Fruit fly (Drosophila melanogaster) whole organism, embryonic: ENCODE results near the gene eya.

ENCODE experiments used
- ATbp ChIP-seq: fragments of 200-800 bp; sonication (Bioruptor generic); optimal IDR thresholded peaks from 2 replicates; lab custom pipeline; 2017; ENCODE audit warnings: missing biosample characterization, mild to moderate bottlenecking, missing genetic modification characterization, missing genetic modification reagents
- Bdp1 ChIP-seq: fragments of 200-800 bp; sonication (Bioruptor generic); optimal IDR thresholded peaks from 3 replicates; lab custom pipeline; 2016; ENCODE audit warnings: missing biosample characterization, missing genetic modification characterization
- CG10147 ChIP-seq: fragments of 200-800 bp; sonication (Bioruptor generic); optimal IDR thresholded peaks from 2 replicates; lab custom pipeline; 2019; ENCODE audit warnings: missing biosample characterization, mild to moderate bottlenecking, missing genetic modification characterization, moderate library complexity
- CG10209 ChIP-seq: fragments of 200-800 bp; sonication (Bioruptor generic); optimal IDR thresholded peaks from 3 replicates; lab custom pipeline; 2017; ENCODE audit warnings: missing biosample characterization, mild to moderate bottlenecking, missing genetic modification characterization, missing genetic modification reagents
- CG10462 ChIP-seq: fragments of 200-800 bp; sonication (Bioruptor generic); optimal IDR thresholded peaks from 2 replicates; lab custom pipeline; 2016; ENCODE audit warnings: missing biosample characterization, missing genetic modification characterization
- CG11456 ChIP-seq: fragments of 200-800 bp; sonication (Bioruptor generic); IDR thresholded peaks from 3 replicates; pipeline ENCODE4 v1.3.6; 2022; ENCODE audit warnings: missing biosample characterization, missing genetic modification characterization
- CG11695 ChIP-seq: fragments of 200-800 bp; sonication (Bioruptor generic); IDR thresholded peaks from 3 replicates; pipeline ENCODE4 v1.3.6; 2022; ENCODE audit warnings: missing biosample characterization, missing genetic modification characterization
- CG11696 ChIP-seq: fragments of 200-800 bp; sonication (Bioruptor generic); IDR thresholded peaks from 2 replicates; pipeline ENCODE4 v1.3.6; 2022; ENCODE audit warnings: missing biosample characterization, missing genetic modification characterization
- CG16813 ChIP-seq: fragments of 200-800 bp; sonication (Bioruptor generic); IDR thresholded peaks from 3 replicates; pipeline ENCODE4 v1.3.6; 2022; ENCODE audit warnings: missing biosample characterization, missing genetic modification characterization; ENCODE audit not compliant: partially characterized antibody
- CG17328 ChIP-seq: fragments of 200-800 bp; sonication (Bioruptor generic); IDR thresholded peaks from 2 replicates; pipeline ENCODE4 v1.3.6; 2022; ENCODE audit warnings: missing biosample characterization, missing genetic modification characterization
- CG17829 ChIP-seq: fragments of 200-800 bp; optimal IDR thresholded peaks from 2 replicates; lab custom pipeline; 2019; ENCODE audit warnings: missing biosample characterization, mild to moderate bottlenecking, missing genetic modification characterization, moderate library complexity
- CG2116 ChIP-seq: fragments of 200-800 bp; sonication (Bioruptor generic); optimal IDR thresholded peaks from 3 replicates; lab custom pipeline; 2018; ENCODE audit warnings: missing biosample characterization, mild to moderate bottlenecking, missing genetic modification characterization
- CG2202 ChIP-seq: fragments of 200-800 bp; sonication (Bioruptor generic); optimal IDR thresholded peaks from 2 replicates; lab custom pipeline; 2018; ENCODE audit warnings: missing biosample characterization, mild to moderate bottlenecking, missing genetic modification characterization
- CG2678 ChIP-seq: fragments of 200-800 bp; sonication (Bioruptor generic); optimal IDR thresholded peaks from 3 replicates; lab custom pipeline; 2019; ENCODE audit warnings: missing biosample characterization, mild to moderate bottlenecking, missing genetic modification characterization, moderate library complexity
- CG3726 ChIP-seq: fragments of 200-800 bp; sonication (Bioruptor generic); IDR thresholded peaks from 3 replicates; pipeline ENCODE4, ENCODE4 v1.3.6; 2022; ENCODE audit warnings: missing biosample characterization, missing genetic modification characterization
- CG3847 ChIP-seq: fragments of 200-800 bp; sonication (Bioruptor generic); IDR thresholded peaks from 2 replicates; pipeline ENCODE4 v1.3.6; 2022; ENCODE audit warnings: missing biosample characterization, missing genetic modification characterization
- CG43689 ChIP-seq: fragments of 200-800 bp; sonication (Bioruptor generic); IDR thresholded peaks from 2 replicates; pipeline ENCODE4 v1.3.6; 2022; ENCODE audit warnings: missing biosample characterization, missing genetic modification characterization
- CG6813 ChIP-seq: fragments of 200-800 bp; sonication (Bioruptor generic); optimal IDR thresholded peaks from 2 replicates; lab custom pipeline; 2017; ENCODE audit warnings: missing biosample characterization, missing genetic modification characterization, mild to moderate bottlenecking, moderate library complexity, missing genetic modification reagents
- CG7786 ChIP-seq: fragments of 200-800 bp; sonication (Bioruptor generic); optimal IDR thresholded peaks from 2 replicates; lab custom pipeline; 2016; ENCODE audit warnings: missing biosample characterization, missing genetic modification characterization
- CG9876 ChIP-seq: fragments of 200-800 bp; sonication (Bioruptor generic); optimal IDR thresholded peaks from 2 replicates; lab custom pipeline; 2016; ENCODE audit warnings: missing biosample characterization, missing genetic modification characterization
- CoRest ChIP-seq: fragments of 200-800 bp; sonication (Bioruptor generic); optimal IDR thresholded peaks from 3 replicates; lab custom pipeline; 2018; ENCODE audit warnings: missing biosample characterization, mild to moderate bottlenecking, missing genetic modification characterization, moderate library complexity
- D ChIP-seq, 2 experiments: fragments of 200-800 bp in 1 of 2; fragments of >200 bp in 1 of 2; sonication (Bioruptor generic) in 1 of 2; optimal IDR thresholded peaks; 2 replicates in 1 of 2; 3 replicates in 1 of 2; lab custom pipeline; 2017; ENCODE audit warnings: mild to moderate bottlenecking in 1 of 2, missing biosample characterization in 1 of 2, missing genetic modification characterization in 1 of 2, missing genetic modification reagents in 1 of 2
- Dbx ChIP-seq: fragments of 200-800 bp; sonication (Bioruptor generic); IDR thresholded peaks from 3 replicates; pipeline ENCODE4 v1.3.6; 2022; ENCODE audit warnings: missing biosample characterization, missing genetic modification characterization
- Dp ChIP-seq: fragments of 200-800 bp; sonication (Bioruptor generic); optimal IDR thresholded peaks from 2 replicates; lab custom pipeline; 2018; ENCODE audit warnings: missing biosample characterization, mild to moderate bottlenecking, missing genetic modification characterization, moderate library complexity
- Elba2 ChIP-seq: fragments of 200-800 bp; sonication (Bioruptor generic); optimal IDR thresholded peaks from 3 replicates; lab custom pipeline; 2016; ENCODE audit warnings: missing biosample characterization, missing genetic modification characterization
- Ets97D ChIP-seq: fragments of 200-800 bp; sonication (Bioruptor generic); optimal IDR thresholded peaks from 3 replicates; lab custom pipeline; 2016; ENCODE audit warnings: missing biosample characterization, missing genetic modification characterization
- HHEX ChIP-seq: fragments of 200-800 bp; sonication (Bioruptor generic); optimal IDR thresholded peaks from 3 replicates; lab custom pipeline; 2017; ENCODE audit warnings: missing biosample characterization, mild to moderate bottlenecking, missing genetic modification characterization, missing genetic modification reagents
- Lim3 ChIP-seq: fragments of 200-800 bp; sonication (Bioruptor generic); IDR thresholded peaks from 2 replicates; pipeline ENCODE4 v1.3.6; 2022; ENCODE audit warnings: missing biosample characterization, missing genetic modification characterization
- MTF-1 ChIP-seq: fragments of 200-800 bp; sonication (Bioruptor generic); optimal IDR thresholded peaks from 2 replicates; lab custom pipeline; 2018; ENCODE audit warnings: missing biosample characterization, mild to moderate bottlenecking, missing genetic modification characterization, borderline replicate concordance
- NK7.1 ChIP-seq: fragments of 200-800 bp; sonication (Bioruptor generic); optimal IDR thresholded peaks from 3 replicates; lab custom pipeline; 2016; ENCODE audit warnings: missing biosample characterization, missing genetic modification characterization
- Nf-YA ChIP-seq: fragments of 200-800 bp; sonication (Bioruptor generic); IDR thresholded peaks from 2 replicates; pipeline ENCODE4 v1.3.6; 2022; ENCODE audit warnings: missing biosample characterization, missing genetic modification characterization
- NfI ChIP-seq: fragments of 200-800 bp; sonication (Bioruptor generic); optimal IDR thresholded peaks from 3 replicates; lab custom pipeline; 2018; ENCODE audit warnings: missing biosample characterization, mild to moderate bottlenecking, missing genetic modification characterization, moderate library complexity
- Usf ChIP-seq: fragments of 200-800 bp; sonication (Bioruptor generic); optimal IDR thresholded peaks from 2 replicates; lab custom pipeline; 2017; ENCODE audit warnings: missing genotype, missing biosample characterization, missing genetic modification characterization
- br ChIP-seq: fragments of >200 bp; optimal IDR thresholded peaks from 2 replicates; lab custom pipeline; 2017
- cato ChIP-seq: fragments of 200-800 bp; sonication (Bioruptor generic); optimal IDR thresholded peaks from 2 replicates; lab custom pipeline; 2016; ENCODE audit warnings: missing biosample characterization, missing genetic modification characterization, borderline replicate concordance
- cg ChIP-seq: fragments of 200-800 bp; sonication (Bioruptor generic); optimal IDR thresholded peaks from 3 replicates; lab custom pipeline; 2019; ENCODE audit warnings: missing biosample characterization, mild to moderate bottlenecking, missing genetic modification characterization, moderate library complexity
- fru ChIP-seq: fragments of >200 bp; optimal IDR thresholded peaks from 2 replicates; lab custom pipeline; 2017
- fu2 ChIP-seq: fragments of 200-800 bp; sonication (Bioruptor generic); optimal IDR thresholded peaks from 2 replicates; lab custom pipeline; 2016; ENCODE audit warnings: missing biosample characterization, missing genetic modification characterization
- inv ChIP-seq: fragments of 200-800 bp; sonication (Bioruptor generic); IDR thresholded peaks from 2 replicates; pipeline ENCODE4 v1.3.6; 2022; ENCODE audit warnings: missing biosample characterization, missing genetic modification characterization; ENCODE audit not compliant: partially characterized antibody
- jigr1 ChIP-seq: fragments of 200-800 bp; sonication (Bioruptor generic); IDR thresholded peaks from 3 replicates; pipeline ENCODE4 v1.3.6; 2022; ENCODE audit warnings: missing biosample characterization, missing genetic modification characterization
- lbe ChIP-seq: fragments of 200-800 bp; sonication (Bioruptor generic); optimal IDR thresholded peaks from 2 replicates; lab custom pipeline; 2016; ENCODE audit warnings: missing biosample characterization, mild to moderate bottlenecking, missing genetic modification characterization
- org-1 ChIP-seq: fragments of 200-800 bp; sonication (Bioruptor generic); optimal IDR thresholded peaks from 2 replicates; lab custom pipeline; 2017; ENCODE audit warnings: missing biosample characterization, missing genetic modification characterization
- otp ChIP-seq: fragments of 200-800 bp; sonication (Bioruptor generic); IDR thresholded peaks from 3 replicates; pipeline ENCODE4, ENCODE4 v1.3.6; 2022; ENCODE audit warnings: missing biosample characterization, missing genetic modification characterization
- pnt ChIP-seq: fragments of 200-800 bp; sonication (Bioruptor generic); optimal IDR thresholded peaks from 3 replicates; lab custom pipeline; 2016; ENCODE audit warnings: missing biosample characterization, missing genetic modification characterization
- ro ChIP-seq: fragments of 200-800 bp; sonication (Bioruptor generic); IDR thresholded peaks from 2 replicates; pipeline ENCODE4 v1.3.6; 2022; ENCODE audit warnings: missing biosample characterization, missing genetic modification characterization
- row ChIP-seq: fragments of 200-800 bp; sonication (Bioruptor generic); IDR thresholded peaks from 3 replicates; pipeline ENCODE4 v1.3.6; 2022; ENCODE audit warnings: missing biosample characterization, missing genetic modification characterization
- sens ChIP-seq: fragments of 200-800 bp; sonication (Bioruptor generic); peaks from one replicate; lab custom pipeline; 2016; ENCODE audit warnings: missing biosample characterization, missing genetic modification characterization
- sens-2 ChIP-seq: fragments of 200-800 bp; sonication (Bioruptor generic); IDR thresholded peaks from 2 replicates; pipeline ENCODE4 v1.3.6; 2022; ENCODE audit warnings: missing biosample characterization, missing genetic modification characterization
- slbo ChIP-seq: fragments of 200-800 bp; sonication (Bioruptor generic); IDR thresholded peaks from 2 replicates; pipeline ENCODE4 v1.3.6; 2022; ENCODE audit warnings: missing biosample characterization, missing genetic modification characterization
- tio ChIP-seq: fragments of 200-800 bp; sonication (Bioruptor generic); optimal IDR thresholded peaks from 2 replicates; lab custom pipeline; 2017; ENCODE audit warnings: missing biosample characterization, missing genetic modification characterization, inconsistent platforms
- ttk ChIP-seq: fragments of 200-800 bp; sonication (Bioruptor generic); IDR thresholded peaks from 2 replicates; pipeline ENCODE4 v2.1.2; 2022; ENCODE audit warnings: missing biosample characterization, missing genetic modification characterization

The eya gene

DNA sequence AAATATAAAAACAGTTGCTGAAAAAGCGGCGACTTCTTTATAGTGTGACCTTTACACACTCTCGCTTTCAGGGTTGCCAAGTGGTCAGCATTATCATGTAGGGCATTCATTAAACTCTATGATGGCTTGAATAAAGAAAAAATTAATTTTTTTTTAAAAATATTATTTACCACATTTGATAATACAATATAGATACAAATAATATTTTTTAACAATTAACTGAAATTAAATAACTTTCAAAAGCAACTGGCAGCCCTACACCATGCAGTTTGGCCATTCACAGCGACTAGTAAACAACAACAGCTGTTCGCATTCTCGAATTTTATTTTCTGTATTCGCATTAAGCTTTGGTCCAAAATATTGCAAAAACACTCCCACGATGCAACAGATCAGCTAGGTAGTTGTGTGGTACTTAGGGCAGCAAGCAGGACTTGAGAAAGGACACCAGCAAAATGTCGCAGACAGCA lies 56.0 kb downstream of the eya start, which contains the start of the genes Phf5a and CG31638 (continued):
- TF ChIP-seq Elba2 (GFP tag; lab: Kevin White, UChicago), result peak; percentile 63
- peak; percentile 98 for TF ChIP-seq CG17829 (tag; lab: Kevin White, UChicago)
- peak; percentile 92 for TF ChIP-seq CG6813
- no peak for TF ChIP-seq fru
- TF ChIP-seq org-1 (GFP tag; lab: Kevin White, UChicago), result peak; percentile 63
- peak; percentile 92 for TF ChIP-seq ATbp (GFP tag; lab: Kevin White, UChicago)
- peak; percentile 94 for TF ChIP-seq CG10462 (GFP tag; lab: Kevin White, UChicago)
- TF ChIP-seq CG9876 (GFP tag; lab: Kevin White, UChicago), result peak; percentile 28
- TF ChIP-seq cato (GFP tag; lab: Kevin White, UChicago), result peak; percentile 95
- peak; percentile 95 for TF ChIP-seq CG17328
- peak; percentile 76 for TF ChIP-seq fu2 (GFP tag; lab: Kevin White, UChicago)
- TF ChIP-seq pnt (GFP tag; lab: Kevin White, UChicago), result peak; percentile 86
- peak; percentile 93 for TF ChIP-seq HHEX (GFP tag; lab: Kevin White, UChicago)
- TF ChIP-seq row (GFP tag; lab: Robert Waterston, UW), result peak; percentile 99
- no peak for TF ChIP-seq Lim3 (GFP tag; lab: Robert Waterston, UW)
- TF ChIP-seq slbo (GFP tag; lab: Robert Waterston, UW), result peak; percentile 96
- no peak for TF ChIP-seq br (lab: Kevin White, UChicago)
- no peak for TF ChIP-seq ro (GFP tag; lab: Robert Waterston, UW)
- TF ChIP-seq Bdp1 (GFP tag; lab: Kevin White, UChicago), result peak; percentile 85
- peak; percentile 96 for TF ChIP-seq CG3726 (GFP tag; lab: Robert Waterston, UW)
- peak; percentile 54 for TF ChIP-seq ttk (GFP tag; lab: Robert Waterston, UW)
- TF ChIP-seq CG2116 (GFP tag; lab: Kevin White, UChicago), result peak; percentile 78
- peak; percentile 93 for TF ChIP-seq jigr1 (GFP tag; lab: Robert Waterston, UW)
- TF ChIP-seq MTF-1 (GFP tag; lab: Kevin White, UChicago), result peak; percentile 89
- no peak for TF ChIP-seq cg
- peak; percentile 93 for TF ChIP-seq lbe
- TF ChIP-seq Dp, result peak; percentile 27
- peak; percentile 93 for TF ChIP-seq CG11695 (GFP tag; lab: Robert Waterston, UW)
- TF ChIP-seq CG10147, result peak; percentile 52
- peak; percentile 54; the same call in 2 of the 3 replicates for TF ChIP-seq Dbx
- TF ChIP-seq NK7.1, result no peak
- TF ChIP-seq CG7786 (GFP tag; lab: Kevin White, UChicago), result peak; percentile 82
- no peak for TF ChIP-seq tio (GFP tag; lab: Kevin White, UChicago)
- peak; percentile 81; the same call in 2 of the 3 replicates for TF ChIP-seq otp
- TF ChIP-seq CoRest, result peak; percentile 90
- peak; percentile 92 for TF ChIP-seq CG43689 (GFP tag; lab: Robert Waterston, UW)
- TF ChIP-seq CG11696 (GFP tag; lab: Robert Waterston, UW), result peak; percentile 90
- TF ChIP-seq CG11456 (GFP tag; lab: Robert Waterston, UW), result 0 out of 3 replicates have a peak, but pooled peaks have one; percentile 59
- peak; percentile 90 for TF ChIP-seq CG3847 (GFP tag; lab: Robert Waterston, UW)
- no peak for TF ChIP-seq Nf-YA (GFP tag; lab: Robert Waterston, UW)
- TF ChIP-seq inv (GFP tag; lab: Robert Waterston, UW), result no peak
- peak; percentile 96 for TF ChIP-seq CG2678 (tag; lab: Kevin White, UChicago)
- TF ChIP-seq sens (GFP tag; lab: Kevin White, UChicago), result peak; percentile 86
- TF ChIP-seq D (optimal IDR thresholded peaks at IDR 0.05; lab: Kevin White, UChicago), result no peak
- peak; percentile 90 for TF ChIP-seq D (GFP tag; optimal IDR thresholded peaks at IDR 0.05; lab: Kevin White, UChicago)
- TF ChIP-seq CG16813, result 0 out of 3 replicates have a peak, but pooled peaks have one; percentile 14
- TF ChIP-seq Ets97D (GFP tag; lab: Kevin White, UChicago), result peak; percentile 35
- peak; percentile 62 for TF ChIP-seq NfI (GFP tag; lab: Kevin White, UChicago)
- peak; percentile 67 for TF ChIP-seq sens-2
- peak; percentile 58 for TF ChIP-seq Usf (GFP tag; lab: Kevin White, UChicago)
- TF ChIP-seq CG10209 (GFP tag; lab: Kevin White, UChicago), result peak; percentile 88
- peak; percentile 90 for TF ChIP-seq CG2202 (tag; lab: Kevin White, UChicago)
